Worm (Caenorhabditis elegans): ENCODE measurements around the gene ZC155.2.

Gene ZC155.2

DNA sequence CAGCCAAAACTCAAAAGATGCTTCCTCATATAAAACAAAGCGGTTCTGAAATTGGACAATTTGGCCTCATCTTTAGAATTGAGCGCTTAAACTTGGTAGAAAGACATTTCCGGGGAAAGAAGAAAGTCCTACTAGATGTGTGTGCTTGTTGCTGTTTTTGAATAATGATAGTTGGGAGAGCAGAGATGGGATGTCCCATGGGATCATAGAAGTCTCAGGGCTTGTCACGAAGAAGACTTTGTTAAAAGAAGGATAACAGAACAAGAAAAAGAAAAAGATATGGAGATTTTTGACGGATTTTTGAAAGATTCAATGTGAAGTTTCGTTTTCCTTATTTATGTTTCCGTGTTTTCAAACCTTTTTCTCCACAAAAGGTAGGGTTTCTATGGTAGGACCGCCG is at the start of gene ZC155.2:
Gene ZC155.2, plus strand, starts transcription at position 301 of the 400 bp plus-strand sequence.
- TF ChIP-seq mab-5 (tag; optimal IDR thresholded peaks at IDR 0.05) (peak; percentile 23), ztf-11 (tag; optimal IDR thresholded peaks at IDR 0.05) (no peak)

DNA sequence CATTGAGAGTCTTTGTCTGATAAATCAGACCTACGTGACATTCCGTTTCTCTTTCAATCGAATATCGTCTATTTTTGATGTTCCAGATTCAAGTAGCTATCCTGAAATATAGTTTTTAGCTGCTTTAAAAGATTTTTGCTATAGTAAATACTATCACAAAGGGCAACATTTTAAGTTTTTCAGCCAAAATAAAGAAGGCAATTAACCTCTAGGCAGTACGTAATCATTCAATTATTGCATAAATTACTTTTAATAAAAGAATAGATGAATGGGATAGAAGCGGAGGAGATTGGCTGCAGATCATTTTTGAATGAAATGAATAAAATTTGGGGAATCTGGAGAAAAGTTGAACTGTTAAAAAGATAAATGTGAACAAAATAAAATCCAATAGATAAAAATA is 49.1 kb upstream of the ZC155.2 start, which contains the start of gene ulp-1:
Gene ulp-1, minus strand, starts transcription at position 101 of the 400 bp plus-strand sequence.
- TF ChIP-seq skn-1 (tag; optimal IDR thresholded peaks at IDR 0.05) = no peak
- no peak for TF ChIP-seq lin-39 (tag; optimal IDR thresholded peaks at IDR 0.05)
- TF ChIP-seq alr-1 (tag; optimal IDR thresholded peaks at IDR 0.05) = no peak
- no peak for TF ChIP-seq unc-39 (tag; optimal IDR thresholded peaks at IDR 0.05)
- TF ChIP-seq dmd-4 (tag; optimal IDR thresholded peaks at IDR 0.05) = no peak
- TF ChIP-seq sma-9 (GFP tag; optimal IDR thresholded peaks at IDR 0.05) = no peak
- no peak for TF ChIP-seq sma-9 (tag; optimal IDR thresholded peaks at IDR 0.05)
- no peak for TF ChIP-seq mab-5 (tag; optimal IDR thresholded peaks at IDR 0.05)
- TF ChIP-seq sma-3 (GFP tag; optimal IDR thresholded peaks at IDR 0.05) = no peak

DNA sequence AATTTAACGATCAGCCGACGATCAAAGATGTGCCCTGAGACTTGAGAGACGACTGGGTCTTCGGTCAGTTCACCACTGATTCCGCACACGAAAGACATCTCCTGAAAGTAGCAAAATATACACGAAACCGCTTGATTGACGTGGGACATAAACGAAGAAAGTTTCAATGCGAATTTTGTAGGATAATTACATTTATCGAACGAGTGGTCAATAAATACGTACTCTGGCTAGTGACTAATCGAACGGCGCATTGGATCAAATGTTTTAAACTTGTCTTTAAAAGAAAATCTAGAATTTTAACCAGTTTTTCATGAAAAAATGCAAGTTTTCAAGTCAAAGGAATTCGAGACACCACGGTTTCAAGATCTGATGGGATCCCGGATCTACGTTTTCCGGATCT is 46.8 kb upstream of the ZC155.2 start, which contains the start of gene prp-19:
Gene prp-19, minus strand, starts transcription at position 101 of the 400 bp plus-strand sequence.
- TF ChIP-seq mdl-1 (tag; optimal IDR thresholded peaks at IDR 0.05) (no peak), dmd-4 (tag; optimal IDR thresholded peaks at IDR 0.05) (no peak), crh-2 (tag; optimal IDR thresholded peaks at IDR 0.05) (no peak), ztf-1 (GFP tag; conservative IDR thresholded peaks at IDR 0.05) (no peak)

DNA sequence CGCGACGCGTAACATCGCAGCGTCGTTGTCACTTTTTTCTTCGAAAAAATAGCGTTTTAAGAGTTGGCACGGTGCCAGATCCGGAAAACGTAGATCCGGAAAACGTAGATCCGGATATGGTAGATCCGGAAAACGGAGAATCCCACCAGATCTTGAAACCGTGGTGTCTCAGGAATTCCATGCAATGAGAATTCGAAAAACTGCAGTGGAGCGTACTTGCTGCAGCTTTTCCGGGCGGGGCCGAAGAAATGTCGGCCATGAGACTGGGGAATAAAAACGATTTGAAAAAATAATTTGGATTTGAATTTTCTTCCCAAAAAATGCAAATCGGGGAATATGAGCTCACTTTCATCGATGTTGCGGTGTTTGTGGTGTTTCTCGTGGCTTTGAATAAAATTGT is 46.3 kb upstream of the ZC155.2 start, which contains the start of gene K10D2.5:
Gene K10D2.5, plus strand, starts transcription at position 251 of the 400 bp plus-strand sequence.
- peak in 1 of 2 experiments; percentile 22 for TF ChIP-seq mdl-1 (tag; optimal IDR thresholded peaks at IDR 0.05)
- peak; percentile 88 for TF ChIP-seq F13H6.1 (tag; optimal IDR thresholded peaks at IDR 0.05)
- TF ChIP-seq sem-4 (tag; optimal IDR thresholded peaks at IDR 0.05) = peak; percentile 44
- no peak for TF ChIP-seq unc-39 (tag; optimal IDR thresholded peaks at IDR 0.05)
- TF ChIP-seq nhr-23 (tag; optimal IDR thresholded peaks at IDR 0.05) = no peak
- TF ChIP-seq unc-62 (GFP tag; optimal IDR thresholded peaks at IDR 0.05) = no peak
- peak; percentile 72 for TF ChIP-seq egl-27 (tag; optimal IDR thresholded peaks at IDR 0.05)
- TF ChIP-seq ceh-16 (tag; optimal IDR thresholded peaks at IDR 0.05) = peak; percentile 33
- peak; percentile 97 for TF ChIP-seq unc-55 (GFP tag; optimal IDR thresholded peaks at IDR 0.05)
- no peak for TF ChIP-seq nhr-77 (tag; optimal IDR thresholded peaks at IDR 0.05)
- no peak for TF ChIP-seq lin-39 (tag; optimal IDR thresholded peaks at IDR 0.05)
- peak; percentile 27 for TF ChIP-seq blmp-1 (tag; optimal IDR thresholded peaks at IDR 0.05; ENCODE audit: insufficient read depth)
- no peak for TF ChIP-seq dmd-4 (tag; optimal IDR thresholded peaks at IDR 0.05)
- TF ChIP-seq lin-11 (tag; optimal IDR thresholded peaks at IDR 0.05) = peak; percentile 83
- peak; percentile 64 for TF ChIP-seq skn-1 (tag; optimal IDR thresholded peaks at IDR 0.05)
- no peak for TF ChIP-seq ama-1 (optimal IDR thresholded peaks at IDR 0.05)
- TF ChIP-seq snpc-4 (tag; optimal IDR thresholded peaks at IDR 0.05) = peak; percentile 74
- peak; percentile 94 for TF ChIP-seq C34F6.9 (tag; optimal IDR thresholded peaks at IDR 0.05)
- no peak for TF ChIP-seq alr-1 (tag; optimal IDR thresholded peaks at IDR 0.05)
- TF ChIP-seq nhr-10 (tag; optimal IDR thresholded peaks at IDR 0.05) = peak; percentile 55
- no peak for TF ChIP-seq R02D3.7 (tag; optimal IDR thresholded peaks at IDR 0.05)
- no peak for TF ChIP-seq mbf-1 (tag; optimal IDR thresholded peaks at IDR 0.05)
- TF ChIP-seq nhr-21 (tag; optimal IDR thresholded peaks at IDR 0.05) = peak; percentile 72
- peak; percentile 84 to 90 for TF ChIP-seq lsy-2 (tag; optimal IDR thresholded peaks at IDR 0.05)
- TF ChIP-seq nhr-237 (tag; optimal IDR thresholded peaks at IDR 0.05) = no peak
- peak; percentile 89 for TF ChIP-seq nhr-129 (tag; optimal IDR thresholded peaks at IDR 0.05)
- TF ChIP-seq sma-3 (GFP tag; optimal IDR thresholded peaks at IDR 0.05) = peak; percentile 95
- peak; percentile 89 for TF ChIP-seq mab-5 (tag; optimal IDR thresholded peaks at IDR 0.05)
- peak; percentile 89 for TF ChIP-seq gmeb-1 (tag; optimal IDR thresholded peaks at IDR 0.05)
- TF ChIP-seq ceh-82 (tag; optimal IDR thresholded peaks at IDR 0.05) = peak; percentile 74
- TF ChIP-seq nhr-25 (tag; optimal IDR thresholded peaks at IDR 0.05) = peak; percentile 87
- no peak for TF ChIP-seq nhr-12 (tag; optimal IDR thresholded peaks at IDR 0.05)
- TF ChIP-seq elt-1 (tag; optimal IDR thresholded peaks at IDR 0.05) = no peak
- TF ChIP-seq ztf-4 (tag; optimal IDR thresholded peaks at IDR 0.05) = peak; percentile 71
- TF ChIP-seq lin-13 (GFP tag; optimal IDR thresholded peaks at IDR 0.05) = peak; percentile 94
- TF ChIP-seq Y55F3AM.14 (GFP tag; optimal IDR thresholded peaks at IDR 0.05) = peak; percentile 74
- no peak for TF ChIP-seq elt-3 (tag; optimal IDR thresholded peaks at IDR 0.05)
- no peak for TF ChIP-seq aly-2 (tag; optimal IDR thresholded peaks at IDR 0.05)
- no peak for TF ChIP-seq ztf-11 (tag; optimal IDR thresholded peaks at IDR 0.05)
- TF ChIP-seq nhr-11 (tag; optimal IDR thresholded peaks at IDR 0.05) = no peak
- TF ChIP-seq ZK546.5 (tag; optimal IDR thresholded peaks at IDR 0.05) = no peak
- no peak for TF ChIP-seq peb-1 (tag; optimal IDR thresholded peaks at IDR 0.05)
- peak; percentile 77 for TF ChIP-seq zag-1 (tag; optimal IDR thresholded peaks at IDR 0.05)
- peak; percentile 74 for TF ChIP-seq nhr-6 (tag; optimal IDR thresholded peaks at IDR 0.05)
- 0 out of 2 replicates have a peak, but pooled peaks have one; percentile 89 for TF ChIP-seq ztf-1 (GFP tag; conservative IDR thresholded peaks at IDR 0.05)
